Worm (Caenorhabditis elegans) whole organism, late embryonic: ENCODE results near the gene srsx-29.

Experiments
- C08G9.2 ChIP-seq: sonication (generic microtip); optimal IDR thresholded peaks from 2 replicates; lab custom pipeline; 2016; ENCODE audit warnings: mild to moderate bottlenecking, missing genetic modification characterization, moderate library complexity, missing compliant biosample characterization
- F13H6.1 ChIP-seq: sonication (generic microtip); optimal IDR thresholded peaks from 2 replicates; lab custom pipeline; 2016; ENCODE audit warnings: missing genetic modification characterization, missing compliant biosample characterization
- K02D7.2 ChIP-seq: sonication (generic microtip); optimal IDR thresholded peaks from 2 replicates; lab custom pipeline; 2017; ENCODE audit warnings: mild to moderate bottlenecking, missing genetic modification characterization, missing compliant biosample characterization
- T23F11.4 ChIP-seq: fragments of 200-800 bp; sonication (Bioruptor generic); optimal IDR thresholded peaks from 2 replicates; lab custom pipeline; 2018; ENCODE audit warnings: mild to moderate bottlenecking, missing genetic modification characterization, missing compliant biosample characterization
- Y22D7AL.16 ChIP-seq: sonication (generic microtip); optimal IDR thresholded peaks from 2 replicates; lab custom pipeline; 2016; ENCODE audit warnings: missing genetic modification characterization, missing compliant biosample characterization
- ahr-1 ChIP-seq: sonication (generic microtip); optimal IDR thresholded peaks from 2 replicates; lab custom pipeline; 2016; ENCODE audit warnings: missing genetic modification characterization, missing compliant biosample characterization
- ceh-19 ChIP-seq: fragments of 200-800 bp; sonication (Bioruptor generic); optimal IDR thresholded peaks from 2 replicates; lab custom pipeline; 2018; ENCODE audit warnings: mild to moderate bottlenecking, missing genetic modification characterization, missing compliant biosample characterization
- ceh-22 ChIP-seq: sonication (generic microtip); optimal IDR thresholded peaks from 2 replicates; lab custom pipeline; 2017; ENCODE audit warnings: missing biosample characterization, missing genetic modification characterization
- ceh-34 ChIP-seq: sonication (generic microtip); optimal IDR thresholded peaks from 2 replicates; lab custom pipeline; 2016; ENCODE audit warnings: mild to moderate bottlenecking, missing genetic modification characterization, missing compliant biosample characterization
- ceh-6 ChIP-seq: fragments of 200-800 bp; sonication (Bioruptor generic); optimal IDR thresholded peaks from 2 replicates; lab custom pipeline; 2018; ENCODE audit warnings: mild to moderate bottlenecking, missing genetic modification characterization, missing compliant biosample characterization
- che-1 ChIP-seq: sonication (generic microtip); optimal IDR thresholded peaks from 2 replicates; lab custom pipeline; 2016; ENCODE audit warnings: mild to moderate bottlenecking, missing genetic modification characterization, missing compliant biosample characterization
- dmd-4 ChIP-seq: sonication (generic microtip); optimal IDR thresholded peaks from 2 replicates; lab custom pipeline; 2016; ENCODE audit warnings: borderline replicate concordance, missing genetic modification characterization, missing compliant biosample characterization
- elt-2 ChIP-seq: sonication (generic microtip); optimal IDR thresholded peaks from 2 replicates; lab custom pipeline; 2016; ENCODE audit warnings: missing genetic modification reagents, missing genetic modification characterization, missing compliant biosample characterization
- eyg-1 ChIP-seq: sonication (generic microtip); optimal IDR thresholded peaks from 2 replicates; lab custom pipeline; 2016; ENCODE audit warnings: missing genotype, missing genetic modification characterization, missing compliant biosample characterization
- fax-1 ChIP-seq: sonication (generic microtip); optimal IDR thresholded peaks from 2 replicates; lab custom pipeline; 2016; ENCODE audit warnings: missing genotype, missing genetic modification characterization, missing compliant biosample characterization
- fkh-10 ChIP-seq: fragments of 150-350 bp; optimal IDR thresholded peaks from 2 replicates; lab custom pipeline; 2014; ENCODE audit warnings: missing biosample characterization, missing genetic modification reagents, missing genetic modification characterization
- fkh-6 ChIP-seq: sonication (generic microtip); optimal IDR thresholded peaks from 2 replicates; lab custom pipeline; 2016; ENCODE audit warnings: missing genetic modification characterization, missing compliant biosample characterization
- gmeb-2 ChIP-seq: sonication (generic microtip); optimal IDR thresholded peaks from 2 replicates; lab custom pipeline; 2016; ENCODE audit warnings: missing genetic modification characterization, inconsistent platforms, missing compliant biosample characterization
- hlh-30 ChIP-seq: sonication (generic microtip); optimal IDR thresholded peaks from 2 replicates; lab custom pipeline; 2017; ENCODE audit warnings: antibody characterized with exemption, missing genetic modification characterization, missing compliant biosample characterization; ENCODE audit not compliant: insufficient read depth
- hlh-6 ChIP-seq: sonication (generic microtip); optimal IDR thresholded peaks from 2 replicates; lab custom pipeline; 2016; ENCODE audit warnings: missing genotype, missing genetic modification characterization, missing compliant biosample characterization
- madf-2 ChIP-seq: sonication (generic microtip); optimal IDR thresholded peaks from 2 replicates; lab custom pipeline; 2017; ENCODE audit warnings: missing genetic modification characterization, missing compliant biosample characterization
- mec-3 ChIP-seq: sonication (generic microtip); optimal IDR thresholded peaks from 2 replicates; lab custom pipeline; 2016; ENCODE audit warnings: borderline replicate concordance, missing genetic modification characterization, missing compliant biosample characterization
- nfya-1 ChIP-seq: sonication (generic microtip); optimal IDR thresholded peaks from 2 replicates; lab custom pipeline; 2017; ENCODE audit warnings: missing genetic modification characterization, mild to moderate bottlenecking, missing compliant biosample characterization, antibody characterized with exemption, moderate library complexity
- nhr-11 ChIP-seq: fragments of 150-350 bp; optimal IDR thresholded peaks from 2 replicates; lab custom pipeline; 2014; ENCODE audit warnings: missing biosample characterization, missing genetic modification characterization
- nhr-232 ChIP-seq: sonication (generic microtip); optimal IDR thresholded peaks from 2 replicates; lab custom pipeline; 2016; ENCODE audit warnings: missing genetic modification characterization, missing compliant biosample characterization
- pat-9 ChIP-seq: fragments of 200-800 bp; sonication (Bioruptor generic); optimal IDR thresholded peaks from 2 replicates; lab custom pipeline; 2018; ENCODE audit warnings: mild to moderate bottlenecking, missing genetic modification characterization, moderate library complexity, missing compliant biosample characterization
- pha-2 ChIP-seq: sonication (generic microtip); optimal IDR thresholded peaks from 2 replicates; lab custom pipeline; 2017; ENCODE audit warnings: mild to moderate bottlenecking, missing genetic modification characterization, missing compliant biosample characterization
- pros-1 ChIP-seq: fragments of 150-350 bp; optimal IDR thresholded peaks from 2 replicates; lab custom pipeline; 2014; ENCODE audit warnings: missing biosample characterization, missing genetic modification reagents, missing genetic modification characterization
- ref-2 ChIP-seq: sonication (generic microtip); optimal IDR thresholded peaks from 2 replicates; lab custom pipeline; 2016; ENCODE audit warnings: missing genetic modification characterization, missing compliant biosample characterization
- tbx-2 ChIP-seq: sonication (generic microtip); optimal IDR thresholded peaks from 2 replicates; lab custom pipeline; 2016; ENCODE audit warnings: missing genetic modification characterization, missing compliant biosample characterization
- tbx-7 ChIP-seq: sonication (generic microtip); optimal IDR thresholded peaks from 2 replicates; lab custom pipeline; 2016; ENCODE audit warnings: missing genotype, missing genetic modification characterization, missing compliant biosample characterization
- unc-42 ChIP-seq: sonication (generic microtip); optimal IDR thresholded peaks from 2 replicates; lab custom pipeline; 2016; ENCODE audit warnings: missing genotype, missing genetic modification characterization, missing compliant biosample characterization
- ztf-16 ChIP-seq: sonication (generic microtip); optimal IDR thresholded peaks from 2 replicates; lab custom pipeline; 2017; ENCODE audit warnings: missing genetic modification characterization, missing compliant biosample characterization

Gene srsx-29

ce11 chrV:10124799-10125548, 29.8 kb upstream of the srsx-29 start, which contains the start of gene C08B6.10:
Gene C08B6.10 (plus strand): TSS chrV:10125498.
- TF ChIP-seq nhr-11 (no peak), elt-2 (tag; lab: Kevin White, UChicago) (peak; percentile 81), madf-2 (tag; lab: Kevin White, UChicago) (no peak), pha-2 (tag; lab: Kevin White, UChicago) (no peak), dmd-4 (tag; lab: Kevin White, UChicago) (no peak), ahr-1 (tag; lab: Kevin White, UChicago) (no peak)

- TF ChIP-seq eyg-1 (no peak), ahr-1 (tag; lab: Kevin White, UChicago) (no peak), ceh-22 (tag; lab: Kevin White, UChicago) (no peak), nhr-232 (tag; lab: Kevin White, UChicago) (no peak), madf-2 (tag; lab: Kevin White, UChicago) (no peak), pha-2 (tag; lab: Kevin White, UChicago) (no peak), unc-42 (tag; lab: Kevin White, UChicago) (no peak), F13H6.1 (tag; lab: Kevin White, UChicago) (no peak), K02D7.2 (no peak), nhr-11 (no peak), gmeb-2 (tag; lab: Kevin White, UChicago) (no peak), nfya-1 (tag; lab: Kevin White, UChicago) (no peak), fax-1 (tag; lab: Kevin White, UChicago) (no peak), pat-9 (no peak), Y22D7AL.16 (tag; lab: Kevin White, UChicago) (no peak), che-1 (tag; lab: Kevin White, UChicago) (no peak), ztf-16 (tag; lab: Kevin White, UChicago) (no peak), T23F11.4 (GFP tag; lab: Kevin White, UChicago) (no peak), pros-1 (no peak)
These were observed 24.6 kb upstream of the srsx-29 start, which contains the start of gene aos-1 for ce11 chrV:10130195-10130594. Gene aos-1 (minus strand): TSS chrV:10130295.

ce11 chrV:10133277-10133676, 21.5 kb upstream of the srsx-29 start:
- TF ChIP-seq C08G9.2: no peak
- TF ChIP-seq ref-2 (tag; lab: Kevin White, UChicago): no peak
- no peak for TF ChIP-seq hlh-6 (tag; lab: Kevin White, UChicago)
- no peak for TF ChIP-seq tbx-2 (tag; lab: Kevin White, UChicago)
- TF ChIP-seq mec-3 (tag; lab: Kevin White, UChicago): no peak
- TF ChIP-seq ceh-22 (tag; lab: Kevin White, UChicago): no peak
- no peak for TF ChIP-seq K02D7.2
- no peak for TF ChIP-seq fkh-10
- TF ChIP-seq nhr-11: no peak
- no peak for TF ChIP-seq fkh-6 (tag; lab: Kevin White, UChicago)
- TF ChIP-seq, all 69 proteins: peak for 0

- TF ChIP-seq ceh-6 (GFP tag; lab: Kevin White, UChicago) (no peak), unc-42 (tag; lab: Kevin White, UChicago) (peak; percentile 4), hlh-30 (tag; lab: Kevin White, UChicago) (no peak), ztf-16 (tag; lab: Kevin White, UChicago) (no peak)
These were observed 20.6 kb upstream of the srsx-29 start, which contains the start of the genes C08B6.18, wdr-20 and C08B6.8 for ce11 chrV:10134077-10134693. Gene C08B6.18 (minus strand): TSS chrV:10134127. Gene wdr-20 (minus strand): TSS chrV:10134158. Gene C08B6.8 (plus strand): TSS chrV:10134643.

DNA sequence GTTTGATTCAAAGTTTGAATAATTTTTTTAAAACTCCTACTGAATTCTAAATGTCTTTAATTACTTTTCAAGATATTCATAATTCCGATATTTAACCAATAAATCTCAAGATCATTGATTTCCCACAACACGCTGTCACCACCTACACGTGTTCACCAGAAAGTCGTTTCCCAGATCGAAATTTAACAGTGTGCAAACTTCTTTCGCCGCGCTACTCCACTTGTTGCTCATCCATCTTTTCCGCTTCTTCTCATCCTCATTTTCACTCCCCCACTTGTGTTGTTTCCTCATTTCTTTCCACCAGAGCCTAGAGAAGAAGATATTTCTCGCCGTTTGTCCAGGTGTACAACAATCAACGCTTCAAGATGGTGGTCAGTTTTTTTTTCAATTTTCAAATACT, 9.1 kb upstream of the srsx-29 start, which contains the start of gene C51E3.9:
Gene C51E3.9 (plus strand): TSS at position 301 of the 400 bp plus-strand sequence.
- TF ChIP-seq ceh-22 (tag; lab: Kevin White, UChicago) (no peak), ceh-34 (no peak), ceh-19 (GFP tag; lab: Kevin White, UChicago) (no peak), pat-9 (no peak), tbx-7 (tag; lab: Kevin White, UChicago) (no peak)
